Worm (Caenorhabditis elegans) whole organism, L2 larva: Measurements from ENCODE around the gene srg-38.
"Not testable (repeated sequence)": the region's sequence is repeated elsewhere in the genome, so short reads cannot be mapped to it uniquely, and the experiment has no call there.

Experiments
- gmeb-1 ChIP-seq: fragments of 150-350 bp; optimal IDR thresholded peaks from 2 replicates; lab custom pipeline; 2014; ENCODE audit warnings: missing biosample characterization, missing genetic modification characterization
- lin-13 ChIP-seq: fragments of 150-350 bp; optimal IDR thresholded peaks from 2 replicates; lab custom pipeline; 2014; ENCODE audit warnings: missing biosample characterization, missing genetic modification reagents, missing genetic modification characterization
- lsy-2 ChIP-seq, 2 experiments: fragments of 150-350 bp in 1 of 2; sonication (generic microtip) in 1 of 2; optimal IDR thresholded peaks; 2 replicates each; lab custom pipeline; 2014 to 2017; ENCODE audit warnings: missing biosample characterization in 2 of 2, missing genetic modification characterization in 2 of 2
- mdl-1 ChIP-seq, 2 experiments: fragments of 150-350 bp in 1 of 2; sonication (generic microtip) in 1 of 2; optimal IDR thresholded peaks; 2 replicates each; lab custom pipeline; 2017; ENCODE audit warnings: missing biosample characterization in 2 of 2, missing genetic modification characterization in 2 of 2
- nhr-12 ChIP-seq: fragments of 150-350 bp; optimal IDR thresholded peaks from 2 replicates; lab custom pipeline; 2014; ENCODE audit warnings: missing biosample characterization, missing genetic modification characterization
- nhr-77 ChIP-seq: fragments of 150-350 bp; optimal IDR thresholded peaks from 2 replicates; lab custom pipeline; 2014; ENCODE audit warnings: missing biosample characterization, missing genetic modification characterization
- sma-9 ChIP-seq, 2 experiments: fragments of 150-350 bp in 1 of 2; sonication (generic microtip) in 1 of 2; optimal IDR thresholded peaks; 2 replicates each; lab custom pipeline; 2014 to 2016; ENCODE audit warnings: missing genetic modification characterization in 2 of 2, mild to moderate bottlenecking in 1 of 2, missing biosample characterization in 1 of 2, missing compliant biosample characterization in 1 of 2, missing genetic modification reagents in 1 of 2, moderate library complexity in 1 of 2
- snpc-4 ChIP-seq: fragments of 150-350 bp; optimal IDR thresholded peaks from 2 replicates; lab custom pipeline; 2014; ENCODE audit warnings: missing biosample characterization, missing genetic modification characterization
- unc-62 ChIP-seq: fragments of 150-350 bp; optimal IDR thresholded peaks from 2 replicates; lab custom pipeline; 2014; ENCODE audit warnings: missing biosample characterization, missing genetic modification reagents, missing genetic modification characterization
- zag-1 ChIP-seq: fragments of 150-350 bp; optimal IDR thresholded peaks from 2 replicates; lab custom pipeline; 2014; ENCODE audit warnings: missing biosample characterization, missing genetic modification characterization
- ztf-1 ChIP-seq: fragments of 200-800 bp; sonication (Bioruptor generic); conservative IDR thresholded peaks from 2 replicates; pipeline ENCODE4 v1.3.6; 2022; ENCODE audit warnings: missing genetic modification characterization, missing compliant biosample characterization
- ztf-11 ChIP-seq: sonication (generic microtip); optimal IDR thresholded peaks from 2 replicates; lab custom pipeline; 2017; ENCODE audit warnings: missing biosample characterization, missing genetic modification characterization
- ztf-4 ChIP-seq: fragments of 150-350 bp; optimal IDR thresholded peaks from 2 replicates; lab custom pipeline; 2014; ENCODE audit warnings: missing biosample characterization, missing genetic modification characterization

DNA sequence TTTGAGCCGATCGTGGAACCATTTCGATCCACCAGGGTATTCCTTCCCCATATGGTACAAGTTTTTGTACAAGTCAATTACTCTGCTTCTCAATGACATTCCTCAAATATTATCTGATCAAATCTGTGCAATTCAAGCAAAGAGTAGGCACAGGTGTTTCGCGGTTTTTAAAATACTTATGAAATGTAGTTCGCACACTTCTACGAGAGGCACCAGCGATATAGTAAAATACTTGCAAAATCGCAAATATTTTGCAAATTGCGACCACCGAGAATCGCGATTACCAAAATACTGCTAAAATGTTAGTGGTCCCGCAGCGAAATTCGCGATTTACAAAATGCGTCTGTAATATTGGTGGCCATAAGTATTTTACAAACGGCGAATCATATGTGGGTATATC is 45.8 kb downstream of the srg-38 start, which contains the start of gene Y42A5A.5:
- TF ChIP-seq zag-1 (tag; lab: Kevin White, UChicago); snpc-4 (tag; lab: Kevin White, UChicago); ztf-1 (GFP tag; lab: Robert Waterston, UW); nhr-12 (tag; lab: Kevin White, UChicago); lin-13; unc-62 (GFP tag; lab: Kevin White, UChicago); mdl-1 (tag; optimal IDR thresholded peaks at IDR 0.05; lab: Kevin White, UChicago); sma-9 (GFP tag; optimal IDR thresholded peaks at IDR 0.05; lab: Kevin White, UChicago); sma-9 (tag; optimal IDR thresholded peaks at IDR 0.05; lab: Kevin White, UChicago); gmeb-1 (tag; lab: Kevin White, UChicago); lsy-2 (tag; optimal IDR thresholded peaks at IDR 0.05; lab: Kevin White, UChicago); nhr-77; ztf-4 (tag; lab: Kevin White, UChicago); ztf-11 (tag; lab: Kevin White, UChicago): not testable (repeated sequence)
